Worm (Caenorhabditis elegans) whole organism, L3 larva: Measurements from ENCODE around the gene C44B12.9.

Source experiments
- R02D3.7 ChIP-seq: fragments of 150-350 bp; optimal IDR thresholded peaks from 2 replicates; lab custom pipeline; 2014; ENCODE audit warnings: missing biosample characterization, missing genetic modification characterization
- pha-4 ChIP-seq: fragments of 150-350 bp; optimal IDR thresholded peaks from 2 replicates; lab custom pipeline; 2014; ENCODE audit warnings: missing biosample characterization, missing genetic modification reagents, missing genetic modification characterization

- TF ChIP-seq pha-4 (tag; lab: Kevin White, UChicago) = no peak
- no peak for TF ChIP-seq R02D3.7 (tag; lab: Kevin White, UChicago)
These were observed 14.1 kb upstream of the C44B12.9 start, which contains the start of gene srx-13 for ce11 chrIV:1118566-1118965.
